Worm (Caenorhabditis elegans) whole organism, L1 larva: ENCODE results near the gene spig-9.

Experiments used
- aly-2 ChIP-seq: fragments of 150-350 bp; optimal IDR thresholded peaks from 2 replicates; lab custom pipeline; 2014; ENCODE audit warnings: missing biosample characterization, missing genetic modification characterization
- elt-3 ChIP-seq, 6 experiments: fragments of 150-350 bp in 1 of 6; sonication (generic microtip); optimal IDR thresholded peaks; 2 replicates each; lab custom pipeline; 2017 to 2018; ENCODE audit warnings: missing biosample characterization in 6 of 6, missing genetic modification characterization in 6 of 6, inconsistent platforms in 1 of 6
- jun-1 ChIP-seq: fragments of 150-350 bp; optimal IDR thresholded peaks from 2 replicates; lab custom pipeline; 2014; ENCODE audit warnings: missing biosample characterization, missing genetic modification reagents, missing genetic modification characterization
- lin-39 ChIP-seq: fragments of 150-350 bp; optimal IDR thresholded peaks from 2 replicates; lab custom pipeline; 2014; ENCODE audit warnings: missing biosample characterization, missing genetic modification reagents, missing genetic modification characterization
- mdl-1 ChIP-seq, 2 experiments: fragments of 150-350 bp; optimal IDR thresholded peaks; 2 replicates each; lab custom pipeline; 2014 to 2017; ENCODE audit warnings: missing biosample characterization in 2 of 2, missing genetic modification characterization in 2 of 2, inconsistent platforms in 1 of 2
- nhr-11 ChIP-seq: fragments of 150-350 bp; optimal IDR thresholded peaks from 2 replicates; lab custom pipeline; 2014; ENCODE audit warnings: missing biosample characterization, missing genetic modification characterization
- nhr-76 ChIP-seq: sonication (generic microtip); optimal IDR thresholded peaks from 2 replicates; lab custom pipeline; 2017; ENCODE audit warnings: missing biosample characterization, missing genetic modification characterization
- pqm-1 ChIP-seq: sonication (generic microtip); optimal IDR thresholded peaks from 3 replicates; lab custom pipeline; 2017; ENCODE audit warnings: missing biosample characterization, missing genetic modification characterization
- unc-62 ChIP-seq: fragments of 150-350 bp; optimal IDR thresholded peaks from 2 replicates; lab custom pipeline; 2014; ENCODE audit warnings: missing biosample characterization, missing genetic modification reagents, missing genetic modification characterization
- unc-86 ChIP-seq: sonication (generic microtip); optimal IDR thresholded peaks from 2 replicates; lab custom pipeline; 2016; ENCODE audit warnings: missing genetic modification characterization, missing compliant biosample characterization
- xbp-1 ChIP-seq: sonication (generic microtip); optimal IDR thresholded peaks from 2 replicates; lab custom pipeline; 2016; ENCODE audit warnings: missing genetic modification characterization, missing compliant biosample characterization
- ztf-11 ChIP-seq, 2 experiments: sonication (generic microtip); optimal IDR thresholded peaks; 2 replicates each; lab custom pipeline; 2016 to 2017; ENCODE audit warnings: missing genetic modification characterization in 2 of 2, missing biosample characterization in 1 of 2, missing compliant biosample characterization in 1 of 2

- TF ChIP-seq mdl-1 (tag; optimal IDR thresholded peaks at IDR 0.05; lab: Kevin White, UChicago) (no peak), aly-2 (tag; lab: Kevin White, UChicago) (no peak), jun-1 (tag; lab: Kevin White, UChicago) (no peak), ztf-11 (tag; optimal IDR thresholded peaks at IDR 0.05; lab: Kevin White, UChicago) (no peak), unc-62 (no peak), pqm-1 (tag; lab: Kevin White, UChicago) (no peak), nhr-76 (tag; lab: Kevin White, UChicago) (no peak), nhr-11 (tag; lab: Kevin White, UChicago) (no peak), xbp-1 (tag; lab: Kevin White, UChicago) (no peak), elt-3 (tag; optimal IDR thresholded peaks at IDR 0.05; lab: Kevin White, UChicago) (no peak), lin-39 (tag; lab: Kevin White, UChicago) (no peak), unc-86 (tag; lab: Kevin White, UChicago) (no peak)
Measured at ce11 chrV:13660115-13660514, 48.4 kb upstream of the spig-9 start.
